Worm (Caenorhabditis elegans) whole organism, young adult: Measurements from ENCODE around the gene C26B9.7.

Experiments
- B0336.3 ChIP-seq: fragments of 200-800 bp; sonication (Bioruptor generic); IDR thresholded peaks from 2 replicates; pipeline ENCODE4 v1.3.6; 2022; ENCODE audit warnings: missing genetic modification characterization, missing compliant biosample characterization
- C17E4.6 ChIP-seq: fragments of 200-800 bp; sonication (Bioruptor generic); IDR thresholded peaks from 2 replicates; pipeline ENCODE4 v1.3.6; 2022; ENCODE audit warnings: missing genetic modification reagents, missing genetic modification characterization, missing compliant biosample characterization
- D2030.7 ChIP-seq: fragments of 200-800 bp; sonication (Bioruptor generic); IDR thresholded peaks from 2 replicates; pipeline ENCODE4 v1.3.6; 2022; ENCODE audit warnings: missing genetic modification reagents, missing genetic modification characterization, missing compliant biosample characterization
- F22D6.2 ChIP-seq: sonication (generic microtip); optimal IDR thresholded peaks from 2 replicates; lab custom pipeline; 2016; ENCODE audit warnings: mild to moderate bottlenecking, missing genetic modification characterization, missing compliant biosample characterization
- F23B12.7 ChIP-seq: sonication (generic microtip); optimal IDR thresholded peaks from 2 replicates; lab custom pipeline; 2017; ENCODE audit warnings: missing genetic modification characterization, mild to moderate bottlenecking, missing compliant biosample characterization, antibody characterized with exemption, moderate library complexity; ENCODE audit not compliant: insufficient read depth
- F37B4.10 ChIP-seq: fragments of 200-800 bp; sonication (Bioruptor generic); IDR thresholded peaks from 2 replicates; pipeline ENCODE4 v1.3.6; 2022; ENCODE audit warnings: missing genetic modification characterization, missing compliant biosample characterization
- F57C9.4 ChIP-seq: sonication (generic microtip); optimal IDR thresholded peaks from 2 replicates; lab custom pipeline; 2017; ENCODE audit warnings: mild to moderate bottlenecking, missing genetic modification characterization, missing compliant biosample characterization
- T07F8.4 ChIP-seq: sonication (generic microtip); optimal IDR thresholded peaks from 2 replicates; lab custom pipeline; 2016; ENCODE audit warnings: mild to moderate bottlenecking, missing genetic modification characterization, moderate library complexity, missing compliant biosample characterization
- T26A5.8 ChIP-seq: sonication (generic microtip); optimal IDR thresholded peaks from 2 replicates; lab custom pipeline; 2016; ENCODE audit warnings: missing genetic modification characterization, missing compliant biosample characterization
- Y56A3A.18 ChIP-seq: fragments of 200-800 bp; sonication (Bioruptor generic); IDR thresholded peaks from 2 replicates; pipeline ENCODE4 v1.3.6; 2022; ENCODE audit warnings: missing genetic modification reagents, missing genetic modification characterization, missing compliant biosample characterization
- Y67H2A.10 ChIP-seq: fragments of 200-800 bp; sonication (Bioruptor generic); conservative IDR thresholded peaks from 2 replicates; pipeline ENCODE4 v1.3.6; 2022; ENCODE audit warnings: missing genetic modification reagents, missing genetic modification characterization, missing compliant biosample characterization
- akir-1 ChIP-seq: fragments of 200-800 bp; sonication (Bioruptor generic); optimal IDR thresholded peaks from 2 replicates; lab custom pipeline; 2018; ENCODE audit warnings: mild to moderate bottlenecking, missing genetic modification characterization, moderate library complexity, missing compliant biosample characterization
- aptf-3 ChIP-seq: fragments of 200-800 bp; sonication (Bioruptor generic); IDR thresholded peaks from 2 replicates; pipeline ENCODE4 v1.3.6; 2022; ENCODE audit warnings: missing genetic modification characterization, missing compliant biosample characterization
- atf-7 ChIP-seq: sonication (generic microtip); optimal IDR thresholded peaks from 2 replicates; lab custom pipeline; 2017; ENCODE audit warnings: mild to moderate bottlenecking, missing genetic modification characterization, missing compliant biosample characterization
- attf-3 ChIP-seq: fragments of 200-800 bp; sonication (Bioruptor generic); conservative IDR thresholded peaks from 2 replicates; pipeline ENCODE4 v1.3.6; 2022; ENCODE audit warnings: missing genetic modification reagents, missing genetic modification characterization, missing compliant biosample characterization
- ceh-79 ChIP-seq: sonication (generic microtip); optimal IDR thresholded peaks from 2 replicates; lab custom pipeline; 2017; ENCODE audit warnings: mild to moderate bottlenecking, missing genetic modification characterization, missing compliant biosample characterization
- ceh-91 ChIP-seq: fragments of 200-800 bp; sonication (Bioruptor generic); IDR thresholded peaks from 2 replicates; pipeline ENCODE4 v1.3.6; 2022; ENCODE audit warnings: missing genetic modification reagents, missing genetic modification characterization, missing compliant biosample characterization
- ets-4 ChIP-seq: fragments of 200-800 bp; sonication (Bioruptor generic); optimal IDR thresholded peaks from 2 replicates; lab custom pipeline; 2018; ENCODE audit warnings: mild to moderate bottlenecking, missing genetic modification characterization, missing compliant biosample characterization
- fkh-3 ChIP-seq: sonication (generic microtip); optimal IDR thresholded peaks from 2 replicates; lab custom pipeline; 2016; ENCODE audit warnings: mild to moderate bottlenecking, missing genetic modification characterization, missing compliant biosample characterization
- hlh-26 ChIP-seq: fragments of 200-800 bp; sonication (Bioruptor generic); conservative IDR thresholded peaks from 2 replicates; pipeline ENCODE4 v1.3.6; 2022; ENCODE audit warnings: missing genetic modification reagents, missing genetic modification characterization, missing compliant biosample characterization
- hmg-20 ChIP-seq: fragments of 200-800 bp; sonication (Bioruptor generic); IDR thresholded peaks from 2 replicates; pipeline ENCODE4 v1.3.6; 2022; ENCODE audit warnings: missing genetic modification reagents, missing genetic modification characterization, missing compliant biosample characterization
- lag-1 ChIP-seq: fragments of 200-800 bp; sonication (Bioruptor generic); IDR thresholded peaks from 2 replicates; pipeline ENCODE4 v1.3.6; 2022; ENCODE audit warnings: missing genetic modification reagents, missing genetic modification characterization, missing compliant biosample characterization
- let-526 ChIP-seq: fragments of 200-800 bp; sonication (Bioruptor generic); IDR thresholded peaks from 2 replicates; pipeline ENCODE4 v1.3.6; 2022; ENCODE audit warnings: missing genetic modification reagents, missing genetic modification characterization, missing compliant biosample characterization
- let-607 ChIP-seq, 2 experiments: fragments of 200-800 bp in 1 of 2; sonication (Bioruptor generic) in 1 of 2; sonication (generic microtip) in 1 of 2; optimal IDR thresholded peaks; 2 replicates each; lab custom pipeline; 2016 to 2018; ENCODE audit warnings: mild to moderate bottlenecking in 2 of 2, missing compliant biosample characterization in 2 of 2, missing genetic modification characterization in 2 of 2, moderate library complexity in 2 of 2, missing genotype in 1 of 2
- lin-40 ChIP-seq: sonication (generic microtip); optimal IDR thresholded peaks from 2 replicates; lab custom pipeline; 2016; ENCODE audit warnings: missing genetic modification characterization, mild to moderate bottlenecking, missing compliant biosample characterization, missing genotype, missing genetic modification reagents
- lsl-1 ChIP-seq: fragments of 200-800 bp; sonication (Bioruptor generic); optimal IDR thresholded peaks from 2 replicates; lab custom pipeline; 2018; ENCODE audit warnings: mild to moderate bottlenecking, missing genetic modification characterization, moderate library complexity, missing compliant biosample characterization
- madf-3 ChIP-seq: fragments of 200-800 bp; sonication (Bioruptor generic); IDR thresholded peaks from 2 replicates; pipeline ENCODE4 v1.3.6; 2022; ENCODE audit warnings: missing genetic modification reagents, missing genetic modification characterization, missing compliant biosample characterization
- madf-6 ChIP-seq: fragments of 200-800 bp; sonication (Bioruptor generic); IDR thresholded peaks from 2 replicates; pipeline ENCODE4 v1.3.6; 2022; ENCODE audit warnings: missing genetic modification reagents, missing genetic modification characterization, missing compliant biosample characterization
- mcd-1 ChIP-seq: fragments of 200-800 bp; sonication (Bioruptor generic); IDR thresholded peaks from 2 replicates; pipeline ENCODE4 v1.3.6; 2022; ENCODE audit warnings: missing genetic modification reagents, missing genetic modification characterization, missing compliant biosample characterization
- mel-28 ChIP-seq: sonication (generic microtip); optimal IDR thresholded peaks from 2 replicates; lab custom pipeline; 2016; ENCODE audit warnings: borderline replicate concordance, mild to moderate bottlenecking, missing genetic modification characterization, missing compliant biosample characterization
- mes-4 ChIP-seq: sonication (generic microtip); optimal IDR thresholded peaks from 2 replicates; lab custom pipeline; 2016; ENCODE audit warnings: missing genotype, missing genetic modification characterization, missing compliant biosample characterization
- mxl-1 ChIP-seq: sonication (generic microtip); optimal IDR thresholded peaks from 2 replicates; lab custom pipeline; 2016; ENCODE audit warnings: missing genetic modification characterization, missing compliant biosample characterization
- nfya-1 ChIP-seq: sonication (generic microtip); optimal IDR thresholded peaks from 2 replicates; lab custom pipeline; 2017; ENCODE audit warnings: antibody characterized with exemption, missing compliant biosample characterization, missing genetic modification characterization, borderline replicate concordance; ENCODE audit not compliant: insufficient read depth
- nfyb-1 ChIP-seq: fragments of 200-800 bp; sonication (Bioruptor generic); IDR thresholded peaks from 2 replicates; pipeline ENCODE4 v1.3.6; 2022; ENCODE audit warnings: missing genetic modification reagents, missing genetic modification characterization, missing compliant biosample characterization
- nhr-90 ChIP-seq: sonication (generic microtip); optimal IDR thresholded peaks from 2 replicates; lab custom pipeline; 2016; ENCODE audit warnings: missing genotype, mild to moderate bottlenecking, missing genetic modification characterization, missing compliant biosample characterization
- repo-1 ChIP-seq: sonication (generic microtip); optimal IDR thresholded peaks from 2 replicates; lab custom pipeline; 2017; ENCODE audit warnings: mild to moderate bottlenecking, missing genetic modification characterization, missing compliant biosample characterization
- sea-2 ChIP-seq: fragments of 200-800 bp; sonication (Bioruptor generic); IDR thresholded peaks from 2 replicates; pipeline ENCODE4 v1.3.6; 2022; ENCODE audit warnings: missing genetic modification characterization, missing compliant biosample characterization
- snpc-3.4 ChIP-seq: sonication (generic microtip); optimal IDR thresholded peaks from 2 replicates; lab custom pipeline; 2017; ENCODE audit warnings: missing genetic modification characterization, mild to moderate bottlenecking, missing compliant biosample characterization, antibody characterized with exemption, moderate library complexity, missing genotype, missing genetic modification reagents
- snpc-4 ChIP-seq, 5 experiments: fragments of 150-350 bp in 1 of 5; sonication (generic microtip) in 4 of 5; optimal IDR thresholded peaks; 2 replicates each; lab custom pipeline; 2014 to 2018; ENCODE audit warnings: missing genetic modification characterization in 5 of 5, missing biosample characterization in 3 of 5, antibody characterized with exemption in 2 of 5, mild to moderate bottlenecking in 2 of 5, missing compliant biosample characterization in 2 of 5, missing genotype in 2 of 5, moderate library complexity in 2 of 5, missing genetic modification reagents in 1 of 5
- tlf-1 ChIP-seq: fragments of 200-800 bp; sonication (Bioruptor generic); optimal IDR thresholded peaks from 2 replicates; lab custom pipeline; 2018; ENCODE audit warnings: mild to moderate bottlenecking, missing genetic modification characterization, missing compliant biosample characterization
- zfh-2 ChIP-seq: fragments of 200-800 bp; sonication (Bioruptor generic); conservative IDR thresholded peaks from 2 replicates; pipeline ENCODE4 v1.3.6; 2022; ENCODE audit warnings: missing genetic modification reagents, missing genetic modification characterization, missing compliant biosample characterization
- ztf-18 ChIP-seq: sonication (generic microtip); optimal IDR thresholded peaks from 2 replicates; lab custom pipeline; 2016; ENCODE audit warnings: missing genotype, mild to moderate bottlenecking, missing genetic modification characterization, missing compliant biosample characterization
- ztf-28 ChIP-seq: fragments of 200-800 bp; sonication (Bioruptor generic); IDR thresholded peaks from 2 replicates; pipeline ENCODE4 v1.3.6; 2022; ENCODE audit warnings: missing genetic modification reagents, missing genetic modification characterization, missing compliant biosample characterization
- ztf-6 ChIP-seq: fragments of 200-800 bp; sonication (Bioruptor generic); IDR thresholded peaks from 2 replicates; pipeline ENCODE4 v1.3.6; 2022; ENCODE audit warnings: missing genetic modification reagents, missing genetic modification characterization, missing compliant biosample characterization

Gene C26B9.7

ce11 chrX:5319214-5319838, 22.8 kb upstream of the C26B9.7 start (continued):
- TF ChIP-seq F57C9.4 (no peak), ztf-28 (GFP tag; lab: Robert Waterston, UW) (no peak), ceh-79 (tag; lab: Kevin White, UChicago) (no peak), Y67H2A.10 (GFP tag; lab: Robert Waterston, UW) (no peak), fkh-3 (tag; lab: Kevin White, UChicago) (no peak), T26A5.8 (tag; lab: Kevin White, UChicago) (peak; percentile 32), lin-40 (tag; lab: Kevin White, UChicago) (peak; percentile 63), aptf-3 (GFP tag; lab: Robert Waterston, UW) (no peak; the same call in 1 of the 2 replicates), F37B4.10 (GFP tag; lab: Robert Waterston, UW) (no peak), T07F8.4 (tag; lab: Kevin White, UChicago) (peak; percentile 50), C17E4.6 (no peak), let-607 (tag; optimal IDR thresholded peaks at IDR 0.05; lab: Kevin White, UChicago) (peak; percentile 15 to 31), attf-3 (GFP tag; lab: Robert Waterston, UW) (no peak), ceh-91 (GFP tag; lab: Robert Waterston, UW) (no peak), snpc-3.4 (peak; percentile 86), tlf-1 (GFP tag; lab: Kevin White, UChicago) (no peak), akir-1 (GFP tag; lab: Kevin White, UChicago) (no peak), hlh-26 (GFP tag; lab: Robert Waterston, UW) (no peak), nfya-1 (no peak), atf-7 (peak; percentile 56), let-526 (GFP tag; lab: Robert Waterston, UW) (no peak), mel-28 (tag; lab: Kevin White, UChicago) (no peak), F22D6.2 (tag; lab: Kevin White, UChicago) (no peak), repo-1 (tag; lab: Kevin White, UChicago) (no peak), Y56A3A.18 (GFP tag; lab: Robert Waterston, UW) (peak; percentile 65; the same call in 1 of the 2 replicates), nfyb-1 (GFP tag; lab: Robert Waterston, UW) (no peak), mes-4 (peak; percentile 72), snpc-4 (GFP tag; optimal IDR thresholded peaks at IDR 0.05; lab: Kevin White, UChicago) (peak; percentile 80), snpc-4 (tag; optimal IDR thresholded peaks at IDR 0.05; lab: Kevin White, UChicago) (peak in 3 of 4 experiments; percentile 11 to 85 (median 77)), D2030.7 (no peak; the same call in 1 of the 2 replicates), ets-4 (GFP tag; lab: Kevin White, UChicago) (no peak)

- TF ChIP-seq F57C9.4, result no peak
- no peak for TF ChIP-seq lag-1 (GFP tag; lab: Robert Waterston, UW)
- no peak for TF ChIP-seq lsl-1 (GFP tag; lab: Kevin White, UChicago)
- no peak for TF ChIP-seq sea-2 (GFP tag; lab: Robert Waterston, UW)
- TF ChIP-seq let-607 (tag; optimal IDR thresholded peaks at IDR 0.05; lab: Kevin White, UChicago), result no peak
- TF ChIP-seq B0336.3 (GFP tag; lab: Robert Waterston, UW), result no peak
- no peak for TF ChIP-seq ztf-6 (GFP tag; lab: Robert Waterston, UW)
- TF ChIP-seq mcd-1, result no peak
- TF ChIP-seq ztf-18 (tag; lab: Kevin White, UChicago), result no peak
- no peak for TF ChIP-seq mxl-1 (tag; lab: Kevin White, UChicago)
- no peak for TF ChIP-seq lin-40 (tag; lab: Kevin White, UChicago)
- no peak for TF ChIP-seq fkh-3 (tag; lab: Kevin White, UChicago)
- TF ChIP-seq F23B12.7, result no peak
- TF ChIP-seq nhr-90 (tag; lab: Kevin White, UChicago), result no peak
- TF ChIP-seq hmg-20 (GFP tag; lab: Robert Waterston, UW), result no peak
- TF ChIP-seq zfh-2 (GFP tag; lab: Robert Waterston, UW), result no peak
- no peak for TF ChIP-seq madf-6 (GFP tag; lab: Robert Waterston, UW)
- no peak for TF ChIP-seq madf-3 (GFP tag; lab: Robert Waterston, UW)
These were observed 20.5 kb upstream of the C26B9.7 start for ce11 chrX:5321563-5321962.
